Fruit fly (Drosophila melanogaster): ENCODE data around the gene robl37BC.
A peak's percentile ranks its signal among the peaks of the same experiment; 100 is the strongest.

robl37BC gene

DNA sequence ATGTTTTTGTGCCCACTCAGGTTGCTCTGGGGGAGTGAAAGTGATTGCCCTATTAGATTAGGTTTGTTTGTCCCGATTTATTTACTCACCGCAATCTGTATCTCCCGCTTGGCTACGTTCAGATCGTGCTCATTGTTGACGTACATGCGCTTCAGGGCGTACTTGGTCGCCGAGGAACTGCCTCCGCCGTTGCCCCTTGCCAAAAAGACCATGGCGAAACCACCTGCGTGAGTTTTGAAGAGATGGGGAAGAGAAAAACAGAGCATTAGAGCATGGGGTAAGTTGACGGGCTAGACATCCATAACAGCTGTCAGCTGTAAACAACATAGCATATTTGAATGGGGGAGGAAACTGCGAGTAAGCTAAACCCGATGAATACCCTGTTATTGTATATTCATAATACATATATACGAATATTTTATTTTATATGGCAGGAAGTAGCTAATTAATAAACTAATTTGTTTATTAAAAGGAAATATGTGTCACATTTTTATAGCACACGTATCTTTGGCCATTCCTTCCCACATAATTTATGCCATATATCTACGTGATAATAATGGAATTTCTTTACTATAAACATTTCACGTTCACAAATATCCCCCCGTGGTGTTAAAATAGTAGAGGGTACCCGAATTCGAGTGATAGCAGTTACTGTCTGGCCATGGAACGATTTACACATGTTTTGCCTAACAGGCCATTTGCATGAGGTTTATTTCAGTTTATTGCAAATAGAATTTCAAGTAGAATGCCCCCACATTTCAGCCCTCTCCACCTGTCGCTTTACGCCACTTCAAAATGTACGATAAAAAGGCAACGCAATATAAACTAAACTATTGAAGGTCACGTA, 45.1 kb upstream of the robl37BC start (continued):
- TF ChIP-seq chif (GFP tag; optimal IDR thresholded peaks at IDR 0.05) (no peak), Meics (GFP tag; optimal IDR thresholded peaks at IDR 0.05) (peak; percentile 53), CG14965 (GFP tag; optimal IDR thresholded peaks at IDR 0.05; ENCODE audit: borderline replicate concordance) (no peak), B-H1 (GFP tag; IDR thresholded peaks at IDR 0.05) (no peak), ewg (GFP tag; optimal IDR thresholded peaks at IDR 0.05) (peak; percentile 7), ase (GFP tag; IDR thresholded peaks at IDR 0.05) (no peak), CG9876 (GFP tag; optimal IDR thresholded peaks at IDR 0.05) (no peak), CG10462 (GFP tag; optimal IDR thresholded peaks at IDR 0.05) (no peak), pan (optimal IDR thresholded peaks at IDR 0.05) (peak in 1 of 2 experiments; percentile 16), pan (GFP tag; optimal IDR thresholded peaks at IDR 0.05 in 1 of 2, IDR thresholded peaks at IDR 0.05 in 1 of 2) (peak in 1 of 2 experiments; percentile 10), CG6654 (GFP tag; optimal IDR thresholded peaks at IDR 0.05) (no peak), CG1647 (GFP tag; optimal IDR thresholded peaks at IDR 0.05) (no peak), CG11456 (GFP tag; IDR thresholded peaks at IDR 0.05) (no peak), CG8089 (GFP tag; optimal IDR thresholded peaks at IDR 0.05) (no peak), unpg (GFP tag; optimal IDR thresholded peaks at IDR 0.05) (peak; percentile 45), C15 (GFP tag; IDR thresholded peaks at IDR 0.05) (no peak), stwl (tag; optimal IDR thresholded peaks at IDR 0.05) (no peak), phol (tag; optimal IDR thresholded peaks at IDR 0.05) (peak; percentile 37), klu (GFP tag; IDR thresholded peaks at IDR 0.05) (0 out of 2 replicates have a peak, but pooled peaks have one; percentile 6), Fer3 (tag; optimal IDR thresholded peaks at IDR 0.05) (peak; percentile 51), CG7928 (GFP tag; optimal IDR thresholded peaks at IDR 0.05) (no peak), CG6254 (GFP tag; optimal IDR thresholded peaks at IDR 0.05) (no peak), NFAT (GFP tag; IDR thresholded peaks at IDR 0.05) (no peak), chn (GFP tag; optimal IDR thresholded peaks at IDR 0.05) (no peak), hb (GFP tag; IDR thresholded peaks at IDR 0.05; ENCODE audit: partially characterized antibody) (no peak), psq (GFP tag; optimal IDR thresholded peaks at IDR 0.05) (no peak), CG10979 (tag; optimal IDR thresholded peaks at IDR 0.05) (peak; percentile 21), CG11723 (GFP tag; optimal IDR thresholded peaks at IDR 0.05) (no peak), CG34224 (GFP tag; IDR thresholded peaks at IDR 0.05; ENCODE audit: partially characterized antibody) (no peak), schlank (tag; optimal IDR thresholded peaks at IDR 0.05) (no peak), onecut (GFP tag; IDR thresholded peaks at IDR 0.05) (no peak), btn (GFP tag; optimal IDR thresholded peaks at IDR 0.05) (no peak), MTF-1 (GFP tag; optimal IDR thresholded peaks at IDR 0.05; ENCODE audit: borderline replicate concordance) (no peak), Sox100B (GFP tag; optimal IDR thresholded peaks at IDR 0.05) (peak; percentile 28), dimm (GFP tag; IDR thresholded peaks at IDR 0.05) (no peak), Dek (tag; optimal IDR thresholded peaks at IDR 0.05) (no peak), eyg (GFP tag; optimal IDR thresholded peaks at IDR 0.05) (no peak), PHDP (tag; optimal IDR thresholded peaks at IDR 0.05) (peak; percentile 64), croc (GFP tag; conservative IDR thresholded peaks at IDR 0.05) (no peak), Deaf1 (tag; optimal IDR thresholded peaks at IDR 0.05) (peak; percentile 1), CG18764 (GFP tag; optimal IDR thresholded peaks at IDR 0.05) (no peak), Lim3 (GFP tag; IDR thresholded peaks at IDR 0.05) (no peak), Dbx (GFP tag; IDR thresholded peaks at IDR 0.05) (0 out of 3 replicates have a peak, but pooled peaks have one; percentile 37), HLHmδ (GFP tag; optimal IDR thresholded peaks at IDR 0.05) (no peak), Drgx (GFP tag; IDR thresholded peaks at IDR 0.05) (no peak), Mrtf (GFP tag; IDR thresholded peaks at IDR 0.05) (no peak), E2f2 (GFP tag; IDR thresholded peaks at IDR 0.05) (no peak), CG13424 (tag; optimal IDR thresholded peaks at IDR 0.05) (peak; percentile 31), Dad (GFP tag; optimal IDR thresholded peaks at IDR 0.05) (no peak), CG31365 (tag; optimal IDR thresholded peaks at IDR 0.05) (no peak)

All from whole organism, embryonic.